Fruit fly (Drosophila melanogaster): ENCODE results near the gene sala.

sala gene

DNA sequence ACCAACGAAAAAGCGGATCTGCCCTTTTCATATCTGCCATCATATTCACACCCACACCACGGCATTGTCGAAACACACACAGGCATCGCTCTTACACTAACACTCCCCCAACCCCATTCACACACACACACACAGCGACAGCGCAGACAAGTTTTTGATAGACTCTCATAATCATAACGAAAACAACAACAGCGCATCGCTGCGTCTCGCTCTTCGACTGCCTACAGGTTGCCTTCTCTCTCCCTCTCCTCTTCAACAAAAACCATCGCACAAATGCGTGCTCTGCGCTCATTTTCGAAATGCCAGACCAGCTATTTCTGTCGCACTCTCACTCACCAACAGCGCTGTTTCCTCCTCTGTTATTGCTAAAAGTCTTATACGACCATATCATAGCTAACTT, 36.9 kb upstream of the sala start (continued):
- TF ChIP-seq sqz (GFP tag; optimal IDR thresholded peaks at IDR 0.05) (peak; percentile 70), CG1832 (GFP tag; optimal IDR thresholded peaks at IDR 0.05) (peak; percentile 96), CG7745 (tag; optimal IDR thresholded peaks at IDR 0.05) (no peak), grn (GFP tag; optimal IDR thresholded peaks at IDR 0.05) (peak; percentile 42), CG2199 (GFP tag; IDR thresholded peaks at IDR 0.05) (peak; percentile 53; the same call in 1 of the 3 replicates), CG32532 (GFP tag; IDR thresholded peaks at IDR 0.05) (peak; percentile 40; the same call in 1 of the 2 replicates), oc (tag; optimal IDR thresholded peaks at IDR 0.05) (peak; percentile 73), eyg (GFP tag; optimal IDR thresholded peaks at IDR 0.05) (no peak), twi (tag; optimal IDR thresholded peaks at IDR 0.05) (peak; percentile 5), Opbp (GFP tag; IDR thresholded peaks at IDR 0.05; ENCODE audit: partially characterized antibody) (no peak), HmgD (GFP tag; optimal IDR thresholded peaks at IDR 0.05) (peak; percentile 90), CG8924 (tag; optimal IDR thresholded peaks at IDR 0.05) (peak; percentile 15), HmgZ (tag; optimal IDR thresholded peaks at IDR 0.05) (peak; percentile 46), CoRest (tag; optimal IDR thresholded peaks at IDR 0.05) (peak; percentile 72), CG10543 (GFP tag; optimal IDR thresholded peaks at IDR 0.05) (peak; percentile 44), Trl (optimal IDR thresholded peaks at IDR 0.05) (peak; percentile 82 to 95), Trl (GFP tag; optimal IDR thresholded peaks at IDR 0.05) (peak; percentile 60), Adf1 (GFP tag; IDR thresholded peaks at IDR 0.05) (peak; percentile 84), pros (GFP tag; optimal IDR thresholded peaks at IDR 0.05) (peak; percentile 77), D19A (tag; optimal IDR thresholded peaks at IDR 0.05) (peak; percentile 64), kah (GFP tag; optimal IDR thresholded peaks at IDR 0.05) (peak; percentile 71), sr (GFP tag; IDR thresholded peaks at IDR 0.05) (peak; percentile 67; the same call in 2 of the 3 replicates), Nf-YB (GFP tag; optimal IDR thresholded peaks at IDR 0.05) (peak; percentile 97), Drgx (GFP tag; IDR thresholded peaks at IDR 0.05) (0 out of 2 replicates have a peak, but pooled peaks have one; percentile 28), yki (optimal IDR thresholded peaks at IDR 0.05) (peak; percentile 42), da (GFP tag; optimal IDR thresholded peaks at IDR 0.05) (no peak), Dfd (GFP tag; optimal IDR thresholded peaks at IDR 0.05) (peak in 1 of 2 experiments; percentile 1), sens (GFP tag) (peak; percentile 56), CG3847 (GFP tag; IDR thresholded peaks at IDR 0.05) (no peak), jing (GFP tag; optimal IDR thresholded peaks at IDR 0.05) (peak; percentile 43), aop (GFP tag; IDR thresholded peaks at IDR 0.05) (0 out of 2 replicates have a peak, but pooled peaks have one; percentile 54), D (optimal IDR thresholded peaks at IDR 0.05) (peak; percentile 82), D (GFP tag; optimal IDR thresholded peaks at IDR 0.05) (peak; percentile 35), tll (GFP tag; optimal IDR thresholded peaks at IDR 0.05) (peak in 1 of 2 experiments; percentile 61), Bgb (GFP tag; IDR thresholded peaks at IDR 0.05; ENCODE audit: partially characterized antibody) (peak; percentile 45; the same call in 1 of the 2 replicates), CG8478 (optimal IDR thresholded peaks at IDR 0.05) (peak; percentile 99), Sry-β (GFP tag; optimal IDR thresholded peaks at IDR 0.05) (no peak), Aef1 (GFP tag; IDR thresholded peaks at IDR 0.05) (peak; percentile 90), Poxn (GFP tag; IDR thresholded peaks at IDR 0.05) (no peak), nmo (GFP tag; optimal IDR thresholded peaks at IDR 0.05) (peak; percentile 32), Oaz (GFP tag; IDR thresholded peaks at IDR 0.05) (no peak), rib (GFP tag; IDR thresholded peaks at IDR 0.05) (0 out of 2 replicates have a peak, but pooled peaks have one; percentile 24), CTCF (GFP tag; optimal IDR thresholded peaks at IDR 0.05) (peak; percentile 25), Sin3A (optimal IDR thresholded peaks at IDR 0.05) (no peak), ci (GFP tag; IDR thresholded peaks at IDR 0.05) (0 out of 3 replicates have a peak, but pooled peaks have one; percentile 22), CG5953 (GFP tag; IDR thresholded peaks at IDR 0.05) (no peak), CG17385 (GFP tag; optimal IDR thresholded peaks at IDR 0.05) (peak; percentile 47), CG12104 (GFP tag; optimal IDR thresholded peaks at IDR 0.05) (no peak), zen (tag; optimal IDR thresholded peaks at IDR 0.05) (peak; percentile 50), Tbp (GFP tag; optimal IDR thresholded peaks at IDR 0.05) (peak; percentile 7), sd (tag; optimal IDR thresholded peaks at IDR 0.05) (peak; percentile 66), cad (GFP tag; optimal IDR thresholded peaks at IDR 0.05) (peak; percentile 5), ftz-f1 (GFP tag; optimal IDR thresholded peaks at IDR 0.05) (peak; percentile 46)
